Fruit fly (Drosophila melanogaster) whole organism, adult: Measurements from ENCODE around the gene CG10237.

Source experiments
- CG11617 ChIP-seq: fragments of 200-800 bp; sonication (Bioruptor generic); optimal IDR thresholded peaks from 2 replicates; lab custom pipeline; 2017; ENCODE audit warnings: mild to moderate bottlenecking, missing biosample characterization, missing genetic modification reagents, missing genetic modification characterization
- CG12768 ChIP-seq: fragments of 200-800 bp; sonication (Bioruptor generic); optimal IDR thresholded peaks from 2 replicates; lab custom pipeline; 2017; ENCODE audit warnings: missing biosample characterization, missing genetic modification characterization, mild to moderate bottlenecking, moderate library complexity, missing genetic modification reagents
- CG1620 ChIP-seq: fragments of 200-800 bp; sonication (Bioruptor generic); optimal IDR thresholded peaks from 2 replicates; lab custom pipeline; 2016; ENCODE audit warnings: missing biosample characterization, missing genetic modification characterization
- CG33017 ChIP-seq: fragments of 200-800 bp; sonication (Bioruptor generic); optimal IDR thresholded peaks from 2 replicates; lab custom pipeline; 2018; ENCODE audit warnings: missing biosample characterization, mild to moderate bottlenecking, missing genetic modification characterization, moderate library complexity
- CG5204 ChIP-seq: fragments of 200-800 bp; sonication (Bioruptor generic); optimal IDR thresholded peaks from 2 replicates; lab custom pipeline; 2016; ENCODE audit warnings: missing biosample characterization, missing genetic modification characterization
- CG7045 ChIP-seq: fragments of 200-800 bp; sonication (Bioruptor generic); optimal IDR thresholded peaks from 2 replicates; lab custom pipeline; 2017; ENCODE audit warnings: missing biosample characterization, mild to moderate bottlenecking, missing genetic modification characterization
- Crg-1 ChIP-seq: fragments of 200-800 bp; sonication (Bioruptor generic); optimal IDR thresholded peaks from 2 replicates; lab custom pipeline; 2016; ENCODE audit warnings: missing biosample characterization, missing genetic modification characterization
- Mnt ChIP-seq: fragments of 200-800 bp; sonication (Bioruptor generic); optimal IDR thresholded peaks from 2 replicates; lab custom pipeline; 2016; ENCODE audit warnings: missing biosample characterization, mild to moderate bottlenecking, missing genetic modification characterization
- cnc ChIP-seq, 2 experiments: fragments of >200 bp; optimal IDR thresholded peaks; 2 replicates each; lab custom pipeline; 2017
- kay ChIP-seq: fragments of 200-800 bp; sonication (Bioruptor generic); peaks from one replicate; lab custom pipeline; 2016; ENCODE audit warnings: missing biosample characterization, missing genetic modification characterization, borderline replicate concordance
- tj ChIP-seq: fragments of 200-800 bp; sonication (Bioruptor generic); optimal IDR thresholded peaks from 3 replicates; lab custom pipeline; 2017; ENCODE audit warnings: missing biosample characterization, mild to moderate bottlenecking, missing genetic modification characterization, moderate library complexity

- TF ChIP-seq CG11617 (GFP tag; lab: Kevin White, UChicago) = no peak
- TF ChIP-seq CG1620 (GFP tag; lab: Kevin White, UChicago) = no peak
- no peak for TF ChIP-seq tj (GFP tag; lab: Kevin White, UChicago)
- no peak for TF ChIP-seq CG5204
- no peak for TF ChIP-seq CG12768 (GFP tag; lab: Kevin White, UChicago)
- no peak for TF ChIP-seq cnc (optimal IDR thresholded peaks at IDR 0.05; lab: Kevin White, UChicago)
- no peak for TF ChIP-seq CG33017
- TF ChIP-seq kay (GFP tag; lab: Kevin White, UChicago) = no peak
- TF ChIP-seq Crg-1 (GFP tag; lab: Kevin White, UChicago) = no peak
- TF ChIP-seq Mnt (GFP tag; lab: Kevin White, UChicago) = no peak
- no peak for TF ChIP-seq CG7045 (GFP tag; lab: Kevin White, UChicago)
Observed at dm6 chr2L:19406419-19406818, 36.1 kb downstream of the CG10237 start.
